Worm (Caenorhabditis elegans): ENCODE data around the gene bath-2.

Gene bath-2

DNA sequence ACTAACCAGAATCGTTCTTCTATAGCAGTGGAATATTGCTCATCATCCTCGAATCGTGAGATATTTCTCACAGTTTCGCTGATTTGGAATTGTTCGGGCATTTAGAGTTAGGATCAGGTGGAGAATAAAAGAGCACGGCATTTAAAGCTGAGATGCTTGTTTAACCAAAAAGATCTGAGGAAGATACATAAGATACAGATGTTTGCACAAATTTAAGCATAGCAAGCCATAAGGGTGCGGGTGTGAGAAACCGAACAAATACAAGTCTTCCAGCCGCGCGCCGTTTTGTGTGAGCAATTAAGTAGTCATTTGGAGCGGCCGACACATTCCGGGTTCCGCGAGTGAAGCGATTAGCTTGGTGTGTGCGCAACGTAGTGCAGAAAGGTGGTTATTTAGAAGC lies 36.2 kb downstream of the bath-2 start, which contains the start of gene math-7:
math-7 (minus strand) TSS at position 101 of the 400 bp plus-strand sequence.
- TF ChIP-seq unc-62 (GFP tag; optimal IDR thresholded peaks at IDR 0.05) (no peak), ceh-16 (tag; optimal IDR thresholded peaks at IDR 0.05) (no peak), alr-1 (tag; optimal IDR thresholded peaks at IDR 0.05) (no peak), skn-1 (tag; optimal IDR thresholded peaks at IDR 0.05) (no peak), zag-1 (tag; optimal IDR thresholded peaks at IDR 0.05) (no peak), snpc-4 (tag; optimal IDR thresholded peaks at IDR 0.05) (no peak), elt-1 (tag; optimal IDR thresholded peaks at IDR 0.05) (no peak), C34F6.9 (tag; optimal IDR thresholded peaks at IDR 0.05) (no peak), nhr-11 (tag; optimal IDR thresholded peaks at IDR 0.05) (no peak), dmd-4 (tag; optimal IDR thresholded peaks at IDR 0.05) (no peak), R02D3.7 (tag; optimal IDR thresholded peaks at IDR 0.05) (no peak), unc-55 (GFP tag; optimal IDR thresholded peaks at IDR 0.05) (no peak), ztf-4 (tag; optimal IDR thresholded peaks at IDR 0.05) (no peak), nhr-77 (tag; optimal IDR thresholded peaks at IDR 0.05) (no peak), nhr-23 (tag; optimal IDR thresholded peaks at IDR 0.05) (no peak), Y55F3AM.14 (GFP tag; optimal IDR thresholded peaks at IDR 0.05) (no peak), egl-27 (tag; optimal IDR thresholded peaks at IDR 0.05) (no peak), ztf-11 (tag; optimal IDR thresholded peaks at IDR 0.05) (no peak)

ce11 chrII:1884635-1885034 lies 37.9 kb downstream of the bath-2 start, which contains the start of gene math-6:
math-6 (minus strand) TSS chrII:1884735.
- TF ChIP-seq mab-5 (tag; optimal IDR thresholded peaks at IDR 0.05) (no peak), lin-39 (tag; optimal IDR thresholded peaks at IDR 0.05) (no peak), nhr-77 (tag; optimal IDR thresholded peaks at IDR 0.05) (no peak), nhr-6 (tag; optimal IDR thresholded peaks at IDR 0.05) (no peak), ceh-16 (tag; optimal IDR thresholded peaks at IDR 0.05) (no peak), F13H6.1 (tag; optimal IDR thresholded peaks at IDR 0.05) (no peak), C34F6.9 (tag; optimal IDR thresholded peaks at IDR 0.05) (no peak), alr-1 (tag; optimal IDR thresholded peaks at IDR 0.05) (no peak), Y55F3AM.14 (GFP tag; optimal IDR thresholded peaks at IDR 0.05) (no peak), nhr-25 (tag; optimal IDR thresholded peaks at IDR 0.05) (no peak), fos-1 (tag; optimal IDR thresholded peaks at IDR 0.05) (no peak), blmp-1 (tag; optimal IDR thresholded peaks at IDR 0.05; ENCODE audit: insufficient read depth) (no peak), sma-3 (GFP tag; optimal IDR thresholded peaks at IDR 0.05) (no peak), sma-9 (GFP tag; optimal IDR thresholded peaks at IDR 0.05) (no peak), sma-9 (tag; optimal IDR thresholded peaks at IDR 0.05) (no peak), mdl-1 (tag; optimal IDR thresholded peaks at IDR 0.05) (no peak), R02D3.7 (tag; optimal IDR thresholded peaks at IDR 0.05) (no peak), ztf-11 (tag; optimal IDR thresholded peaks at IDR 0.05) (no peak), elt-1 (tag; optimal IDR thresholded peaks at IDR 0.05) (no peak)

ce11 chrII:1882705-1883104 lies 39.9 kb downstream of the bath-2 start, which contains the start of gene math-5:
math-5 (minus strand) TSS chrII:1882805.
- TF ChIP-seq nhr-6 (tag; optimal IDR thresholded peaks at IDR 0.05) (no peak), dmd-4 (tag; optimal IDR thresholded peaks at IDR 0.05) (no peak), nhr-237 (tag; optimal IDR thresholded peaks at IDR 0.05) (no peak), ceh-82 (tag; optimal IDR thresholded peaks at IDR 0.05) (no peak), ZK546.5 (tag; optimal IDR thresholded peaks at IDR 0.05) (no peak), alr-1 (tag; optimal IDR thresholded peaks at IDR 0.05) (no peak), ztf-11 (tag; optimal IDR thresholded peaks at IDR 0.05) (no peak), ztf-1 (GFP tag; conservative IDR thresholded peaks at IDR 0.05) (no peak), elt-3 (tag; optimal IDR thresholded peaks at IDR 0.05) (no peak), Y55F3AM.14 (GFP tag; optimal IDR thresholded peaks at IDR 0.05) (no peak), sem-4 (tag; optimal IDR thresholded peaks at IDR 0.05) (no peak), nhr-10 (tag; optimal IDR thresholded peaks at IDR 0.05) (no peak), crh-2 (tag; optimal IDR thresholded peaks at IDR 0.05) (no peak)

- TF ChIP-seq zag-1 (tag; optimal IDR thresholded peaks at IDR 0.05), result no peak
These were observed 43.9 kb downstream of the bath-2 start, which contains the start of gene math-16 for ce11 chrII:1878663-1879062. math-16 (minus strand) TSS chrII:1878763.

Data from whole organism, L2 larva.